Worm (Caenorhabditis elegans) whole organism, L4/young adult: ENCODE measurements around the gene nduv-3.
"Not testable (repeated sequence)": the region's sequence is repeated elsewhere in the genome, so short reads cannot be mapped to it uniquely, and the experiment has no call there.

Experiments
- W03F9.2 ChIP-seq: fragments of 150-350 bp; optimal IDR thresholded peaks from 2 replicates; lab custom pipeline; 2014; ENCODE audit warnings: missing biosample characterization, missing genetic modification characterization
- dao-5 ChIP-seq: sonication (generic microtip); optimal IDR thresholded peaks from 2 replicates; lab custom pipeline; 2016; ENCODE audit warnings: missing genotype, missing genetic modification characterization, moderate library complexity, missing compliant biosample characterization
- him-1 ChIP-seq: sonication (generic microtip); optimal IDR thresholded peaks from 2 replicates; lab custom pipeline; 2016; ENCODE audit warnings: missing genotype, missing genetic modification reagents, missing genetic modification characterization, missing compliant biosample characterization

The nduv-3 gene

ce11 chrIV:2665388-2665978 lies 24.4 kb downstream of the nduv-3 start:
- TF ChIP-seq him-1 (tag; lab: Kevin White, UChicago): no peak
- no peak for TF ChIP-seq W03F9.2
- no peak for TF ChIP-seq dao-5

ce11 chrIV:2666127-2666526 lies 25.0 kb downstream of the nduv-3 start:
- TF ChIP-seq him-1 (tag; lab: Kevin White, UChicago): no peak
- TF ChIP-seq dao-5: no peak

- TF ChIP-seq W03F9.2 (no peak), him-1 (tag; lab: Kevin White, UChicago) (no peak), dao-5 (no peak)
Observed at ce11 chrIV:2666586-2667100, 25.5 kb downstream of the nduv-3 start, which contains the start of gene Y69A2AR.1. Gene Y69A2AR.1, plus strand, starts transcription at chrIV:2667050.

ce11 chrIV:2670664-2671063 lies 29.6 kb downstream of the nduv-3 start:
- TF ChIP-seq dao-5: no peak
- no peak for TF ChIP-seq him-1 (tag; lab: Kevin White, UChicago)
- TF ChIP-seq W03F9.2: no peak

- TF ChIP-seq dao-5; W03F9.2; him-1 (tag; lab: Kevin White, UChicago): not testable (repeated sequence)
Observed at ce11 chrIV:2674915-2675314, 33.8 kb downstream of the nduv-3 start, which contains the start of gene gpx-4. Gene gpx-4, minus strand, starts transcription at chrIV:2675015.

ce11 chrIV:2676281-2676680 lies 35.2 kb downstream of the nduv-3 start, which contains the start of gene Y94H6A.3:
Gene Y94H6A.3, plus strand, starts transcription at chrIV:2676512.
- TF ChIP-seq W03F9.2: peak; percentile 75
- TF ChIP-seq him-1 (tag; lab: Kevin White, UChicago): no peak

ce11 chrIV:2677687-2678086 lies 36.6 kb downstream of the nduv-3 start:
- TF ChIP-seq dao-5: no peak
- no peak for TF ChIP-seq him-1 (tag; lab: Kevin White, UChicago)
- no peak for TF ChIP-seq W03F9.2

ce11 chrIV:2678152-2678551 lies 37.0 kb downstream of the nduv-3 start:
- TF ChIP-seq dao-5 (no peak), W03F9.2 (no peak), him-1 (tag; lab: Kevin White, UChicago) (no peak)

- TF ChIP-seq W03F9.2: no peak
- TF ChIP-seq him-1 (tag; lab: Kevin White, UChicago): no peak
- no peak for TF ChIP-seq dao-5
Observed at ce11 chrIV:2680281-2680680, 39.2 kb downstream of the nduv-3 start.

ce11 chrIV:2688716-2689307 lies 47.7 kb downstream of the nduv-3 start, which contains the start of gene egrh-3:
Gene egrh-3, minus strand, starts transcription at chrIV:2688766.
- TF ChIP-seq dao-5 (no peak), him-1 (tag; lab: Kevin White, UChicago) (no peak), W03F9.2 (no peak)
